Worm (Caenorhabditis elegans) whole organism, late embryonic: ENCODE data around the gene C13F10.5.

Experiments used
- ceh-24 ChIP-seq: sonication (generic microtip); optimal IDR thresholded peaks from 2 replicates; lab custom pipeline; 2016; ENCODE audit warnings: mild to moderate bottlenecking, missing genetic modification characterization, missing compliant biosample characterization
- ceh-30 ChIP-seq: fragments of 150-350 bp; optimal IDR thresholded peaks from 2 replicates; lab custom pipeline; 2014; ENCODE audit warnings: missing biosample characterization, missing genetic modification characterization
- ceh-48 ChIP-seq: sonication (generic microtip); optimal IDR thresholded peaks from 2 replicates; lab custom pipeline; 2016; ENCODE audit warnings: missing genetic modification characterization, inconsistent platforms, missing compliant biosample characterization
- che-1 ChIP-seq: sonication (generic microtip); optimal IDR thresholded peaks from 2 replicates; lab custom pipeline; 2016; ENCODE audit warnings: mild to moderate bottlenecking, missing genetic modification characterization, missing compliant biosample characterization
- elt-4 ChIP-seq: sonication (generic microtip); optimal IDR thresholded peaks from 2 replicates; lab custom pipeline; 2016; ENCODE audit warnings: missing genetic modification characterization, missing compliant biosample characterization
- ets-4 ChIP-seq: sonication (generic microtip); optimal IDR thresholded peaks from 2 replicates; lab custom pipeline; 2016; ENCODE audit warnings: missing genetic modification characterization, missing compliant biosample characterization
- fkh-10 ChIP-seq: fragments of 150-350 bp; optimal IDR thresholded peaks from 2 replicates; lab custom pipeline; 2014; ENCODE audit warnings: missing biosample characterization, missing genetic modification reagents, missing genetic modification characterization
- mec-3 ChIP-seq: sonication (generic microtip); optimal IDR thresholded peaks from 2 replicates; lab custom pipeline; 2016; ENCODE audit warnings: borderline replicate concordance, missing genetic modification characterization, missing compliant biosample characterization
- nfya-1 ChIP-seq: sonication (generic microtip); optimal IDR thresholded peaks from 2 replicates; lab custom pipeline; 2017; ENCODE audit warnings: missing genetic modification characterization, mild to moderate bottlenecking, missing compliant biosample characterization, antibody characterized with exemption, moderate library complexity

DNA sequence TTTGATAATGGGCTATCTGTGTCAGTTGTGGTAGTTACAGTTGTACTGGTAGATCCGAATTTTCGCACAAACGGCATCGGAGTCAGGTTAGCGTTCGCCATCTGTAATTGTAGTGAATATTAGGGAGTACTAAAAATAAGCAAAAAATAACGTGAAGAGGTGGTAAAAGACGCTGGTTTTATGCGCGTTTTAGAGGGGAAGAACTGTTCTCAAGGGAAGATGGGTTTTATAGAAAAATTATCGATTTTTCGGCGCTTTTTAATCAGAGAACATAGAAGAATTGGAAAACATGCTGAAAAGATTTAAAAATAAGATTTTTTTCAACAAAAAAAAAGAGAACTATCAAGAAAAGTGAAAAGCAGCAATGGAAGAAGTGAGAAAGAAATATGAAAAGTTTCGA, 4.3 kb upstream of the C13F10.5 start, which contains the start of gene C13F10.7:
- TF ChIP-seq mec-3 (tag; lab: Kevin White, UChicago) (no peak), ets-4 (tag; lab: Kevin White, UChicago) (no peak), che-1 (tag; lab: Kevin White, UChicago) (no peak), nfya-1 (tag; lab: Kevin White, UChicago) (no peak), elt-4 (tag; lab: Kevin White, UChicago) (no peak), ceh-24 (no peak), ceh-48 (no peak), fkh-10 (GFP tag; lab: Kevin White, UChicago) (no peak), ceh-30 (tag; lab: Kevin White, UChicago) (no peak)
